Worm (Caenorhabditis elegans) whole organism, L4 larva: ENCODE results near the gene Y38H6C.15.
"Not testable (repeated sequence)": the region's sequence is repeated elsewhere in the genome, so short reads cannot be mapped to it uniquely, and the experiment has no call there.

ENCODE experiments used
- D1046.2 ChIP-seq: fragments of 200-800 bp; sonication (Bioruptor generic); IDR thresholded peaks from 2 replicates; pipeline ENCODE4 v1.3.6; 2022; ENCODE audit warnings: missing genetic modification characterization, missing compliant biosample characterization
- F44E2.7 ChIP-seq: fragments of 200-800 bp; sonication (Bioruptor generic); IDR thresholded peaks from 2 replicates; pipeline ENCODE4 v2.1.2; 2022; ENCODE audit warnings: missing genetic modification characterization, missing compliant biosample characterization
- Y105C5A.15 ChIP-seq: fragments of 200-800 bp; sonication (Bioruptor generic); IDR thresholded peaks from 2 replicates; pipeline ENCODE4 v1.3.6; 2022; ENCODE audit warnings: missing genetic modification characterization, missing compliant biosample characterization
- Y5F2A.4 ChIP-seq: fragments of 200-800 bp; sonication (Bioruptor generic); optimal IDR thresholded peaks from 2 replicates; lab custom pipeline; 2018; ENCODE audit warnings: mild to moderate bottlenecking, missing genetic modification characterization, missing compliant biosample characterization
- Y75B8A.6 ChIP-seq: fragments of 200-800 bp; sonication (Bioruptor generic); IDR thresholded peaks from 2 replicates; pipeline ENCODE4 v1.3.6; 2022; ENCODE audit warnings: missing genetic modification reagents, missing genetic modification characterization, missing compliant biosample characterization
- aha-1 ChIP-seq: fragments of 150-350 bp; peaks from one replicate; lab custom pipeline; 2014; ENCODE audit warnings: missing biosample characterization, missing genetic modification characterization
- aly-2 ChIP-seq: sonication (generic microtip); optimal IDR thresholded peaks from 2 replicates; lab custom pipeline; 2018; ENCODE audit warnings: missing biosample characterization, missing genetic modification characterization
- arid-1 ChIP-seq: fragments of 200-800 bp; sonication (Bioruptor generic); conservative IDR thresholded peaks from 2 replicates; pipeline ENCODE4 v1.3.6; 2022; ENCODE audit warnings: missing genetic modification reagents, missing genetic modification characterization, missing compliant biosample characterization
- dmd-6 ChIP-seq: fragments of 200-800 bp; sonication (Bioruptor generic); IDR thresholded peaks from 2 replicates; pipeline ENCODE4 v1.3.6; 2022; ENCODE audit warnings: missing genetic modification reagents, missing genetic modification characterization, missing compliant biosample characterization
- duxl-1 ChIP-seq: sonication (generic microtip); optimal IDR thresholded peaks from 2 replicates; lab custom pipeline; 2016; ENCODE audit warnings: mild to moderate bottlenecking, missing genetic modification characterization, moderate library complexity, missing compliant biosample characterization; ENCODE audit not compliant: poor library complexity
- dve-1 ChIP-seq: sonication (generic microtip); optimal IDR thresholded peaks from 2 replicates; lab custom pipeline; 2017; ENCODE audit warnings: antibody characterized with exemption, mild to moderate bottlenecking, missing genetic modification characterization, missing compliant biosample characterization; ENCODE audit not compliant: insufficient read depth
- hif-1 ChIP-seq, 2 experiments: sonication (generic microtip); optimal IDR thresholded peaks; 2 replicates each; lab custom pipeline; 2016 to 2017; ENCODE audit warnings: missing compliant biosample characterization in 2 of 2, missing genetic modification characterization in 2 of 2, missing genetic modification reagents in 2 of 2, missing genotype in 2 of 2, mild to moderate bottlenecking in 1 of 2
- hlh-11 ChIP-seq: fragments of 200-800 bp; sonication (Bioruptor generic); optimal IDR thresholded peaks from 2 replicates; lab custom pipeline; 2018; ENCODE audit warnings: mild to moderate bottlenecking, missing genetic modification characterization, missing compliant biosample characterization
- madf-5 ChIP-seq, 2 experiments: fragments of 200-800 bp; sonication (Bioruptor generic); IDR thresholded peaks; 2 replicates each; pipeline ENCODE4 v1.3.6; 2022; ENCODE audit warnings: missing compliant biosample characterization in 2 of 2, missing genetic modification characterization in 2 of 2
- nhr-10 ChIP-seq: fragments of 150-350 bp; optimal IDR thresholded peaks from 2 replicates; lab custom pipeline; 2014; ENCODE audit warnings: missing biosample characterization, missing genetic modification characterization
- nhr-102 ChIP-seq: sonication (generic microtip); optimal IDR thresholded peaks from 2 replicates; lab custom pipeline; 2016; ENCODE audit warnings: mild to moderate bottlenecking, missing genetic modification characterization, moderate library complexity, missing compliant biosample characterization
- nhr-25 ChIP-seq: sonication (generic microtip); optimal IDR thresholded peaks from 2 replicates; lab custom pipeline; 2017; ENCODE audit warnings: missing genetic modification characterization, mild to moderate bottlenecking, missing compliant biosample characterization, antibody characterized with exemption, moderate library complexity, borderline replicate concordance; ENCODE audit not compliant: insufficient read depth
- nhr-42 ChIP-seq: fragments of 200-800 bp; sonication (Bioruptor generic); IDR thresholded peaks from 2 replicates; pipeline ENCODE4 v1.3.6; 2022; ENCODE audit warnings: missing genetic modification characterization, missing compliant biosample characterization
- nhr-48 ChIP-seq: sonication (generic microtip); optimal IDR thresholded peaks from 2 replicates; lab custom pipeline; 2016; ENCODE audit warnings: mild to moderate bottlenecking, missing genetic modification characterization, missing compliant biosample characterization
- pha-4 ChIP-seq, 2 experiments: fragments of 150-350 bp in 1 of 2; fragments of 200-800 bp in 1 of 2; sonication (Bioruptor generic) in 1 of 2; IDR thresholded peaks in 1 of 2; optimal IDR thresholded peaks in 1 of 2; 2 replicates each; pipeline versions ENCODE4 v1.3.6 to Lab custom; 2014 to 2022; ENCODE audit warnings: missing genetic modification characterization in 2 of 2, missing genetic modification reagents in 2 of 2, missing biosample characterization in 1 of 2, missing compliant biosample characterization in 1 of 2
- pqm-1 ChIP-seq: sonication (generic microtip); optimal IDR thresholded peaks from 2 replicates; lab custom pipeline; 2017; ENCODE audit warnings: missing biosample characterization, missing genetic modification characterization
- rbr-2 ChIP-seq: sonication (generic microtip); optimal IDR thresholded peaks from 2 replicates; lab custom pipeline; 2016; ENCODE audit warnings: missing genotype, missing genetic modification characterization, missing compliant biosample characterization
- saeg-2 ChIP-seq: fragments of 200-800 bp; sonication (Bioruptor generic); IDR thresholded peaks from 2 replicates; pipeline ENCODE4 v1.3.6; 2022; ENCODE audit warnings: missing genetic modification reagents, missing genetic modification characterization, missing compliant biosample characterization
- set-16 ChIP-seq: fragments of 200-800 bp; sonication (Bioruptor generic); IDR thresholded peaks from 2 replicates; pipeline ENCODE4 v1.3.6; 2022; ENCODE audit warnings: missing genetic modification reagents, missing genetic modification characterization, missing compliant biosample characterization
- spr-3 ChIP-seq: fragments of 200-800 bp; sonication (Bioruptor generic); optimal IDR thresholded peaks from 2 replicates; lab custom pipeline; 2018; ENCODE audit warnings: mild to moderate bottlenecking, missing genetic modification characterization, missing compliant biosample characterization
- zfp-2 ChIP-seq: sonication (generic microtip); optimal IDR thresholded peaks from 2 replicates; lab custom pipeline; 2016; ENCODE audit warnings: mild to moderate bottlenecking, missing genetic modification characterization, missing compliant biosample characterization
- zip-2 ChIP-seq: fragments of 150-350 bp; optimal IDR thresholded peaks from 2 replicates; lab custom pipeline; 2014; ENCODE audit warnings: missing biosample characterization, missing genetic modification characterization
- ztf-11 ChIP-seq: fragments of 150-350 bp; optimal IDR thresholded peaks from 2 replicates; lab custom pipeline; 2014; ENCODE audit warnings: missing biosample characterization, missing genetic modification characterization
- ztf-7 ChIP-seq: fragments of 150-350 bp; optimal IDR thresholded peaks from 2 replicates; lab custom pipeline; 2014; ENCODE audit warnings: missing biosample characterization, missing genetic modification characterization

Y38H6C.15 gene

ce11 chrV:20518927-20519326 lies 17.2 kb downstream of the Y38H6C.15 start, which contains the start of gene Y38H6C.25:
TSS of gene Y38H6C.25 (plus strand) at chrV:20519227.
- no peak for TF ChIP-seq Y105C5A.15 (GFP tag; lab: Robert Waterston, UW)
- TF ChIP-seq D1046.2 (GFP tag; lab: Robert Waterston, UW): no peak
- TF ChIP-seq nhr-42 (GFP tag; lab: Robert Waterston, UW): no peak
- TF ChIP-seq spr-3 (GFP tag; lab: Kevin White, UChicago): no peak
- TF ChIP-seq set-16: no peak
- no peak for TF ChIP-seq ztf-7
- TF ChIP-seq F44E2.7 (GFP tag; lab: Robert Waterston, UW): 0 out of 2 replicates have a peak, but pooled peaks have one; percentile 32

DNA sequence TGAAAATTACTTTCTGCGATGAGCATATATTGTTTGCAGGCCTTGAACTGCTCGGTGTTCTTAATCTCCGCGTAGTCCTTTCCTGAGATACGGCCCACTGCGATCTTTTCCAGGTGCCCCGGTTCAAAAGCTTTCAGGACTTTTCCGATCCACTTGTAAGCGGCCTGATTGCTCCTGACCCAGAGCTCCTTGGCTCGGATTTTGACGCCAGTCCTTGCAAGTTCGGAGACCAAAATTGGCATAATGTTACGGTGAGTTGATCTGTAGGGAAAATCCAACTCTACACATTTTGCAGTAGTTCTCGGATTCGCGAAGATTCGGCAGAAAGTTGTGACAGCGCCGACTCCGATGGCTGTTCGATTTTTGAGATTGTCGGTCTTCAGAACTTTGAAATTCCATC lies 19.1 kb downstream of the Y38H6C.15 start:
- TF ChIP-seq aha-1 (peak; percentile 96), F44E2.7 (GFP tag; lab: Robert Waterston, UW) (0 out of 2 replicates have a peak, but pooled peaks have one; percentile 70), hlh-11 (no peak)
- TF ChIP-seq, all 104 proteins: peak for 2

- no peak for TF ChIP-seq pha-4 (GFP tag; IDR thresholded peaks at IDR 0.05; lab: Robert Waterston, UW)
- no peak for TF ChIP-seq pha-4 (tag; optimal IDR thresholded peaks at IDR 0.05; lab: Kevin White, UChicago)
- TF ChIP-seq pqm-1: peak; percentile 48
- TF ChIP-seq, all 104 proteins: peak for 1
Measured at ce11 chrV:20514483-20514882, 21.6 kb downstream of the Y38H6C.15 start.

- not testable (repeated sequence) for TF ChIP-seq zfp-2, duxl-1, nhr-48 (tag; lab: Kevin White, UChicago)
- TF ChIP-seq, all 104 proteins: peak for 0; not testable (repeated sequence) for 104
Measured at ce11 chrV:20513661-20514060, 22.4 kb downstream of the Y38H6C.15 start, which contains the start of gene Y38H6C.8. TSS of gene Y38H6C.8 (plus strand) at chrV:20513961.

- TF ChIP-seq Y5F2A.4 (GFP tag; lab: Kevin White, UChicago) (no peak), set-16 (peak; percentile 49; the same call in 1 of the 2 replicates)
- TF ChIP-seq, all 104 proteins: peak for 1
Measured at ce11 chrV:20509427-20509826, 26.7 kb downstream of the Y38H6C.15 start.

ce11 chrV:20506542-20506941 lies 29.6 kb downstream of the Y38H6C.15 start:
- TF ChIP-seq saeg-2: no peak
- TF ChIP-seq duxl-1 (tag; lab: Kevin White, UChicago): no peak
- TF ChIP-seq set-16: peak; percentile 81
- TF ChIP-seq nhr-25 (tag; lab: Kevin White, UChicago): no peak
- no peak for TF ChIP-seq rbr-2 (tag; lab: Kevin White, UChicago)
- TF ChIP-seq madf-5 (GFP tag; IDR thresholded peaks at IDR 0.05; lab: Robert Waterston, UW): no peak
- no peak for TF ChIP-seq dmd-6
- TF ChIP-seq zip-2 (tag; lab: Kevin White, UChicago): no peak
- TF ChIP-seq, all 104 proteins: peak for 1

ce11 chrV:20504997-20505396 lies 31.1 kb downstream of the Y38H6C.15 start, which contains the start of gene Y38H6C.4:
TSS of gene Y38H6C.4 (minus strand) at chrV:20505097.
- TF ChIP-seq hif-1 (tag; optimal IDR thresholded peaks at IDR 0.05; lab: Kevin White, UChicago): no peak
- TF ChIP-seq aly-2: no peak
- TF ChIP-seq arid-1 (GFP tag; lab: Robert Waterston, UW): no peak
- no peak for TF ChIP-seq ztf-11
- no peak for TF ChIP-seq nhr-102 (tag; lab: Kevin White, UChicago)
- TF ChIP-seq Y75B8A.6 (GFP tag; lab: Robert Waterston, UW): no peak
- TF ChIP-seq dve-1 (tag; lab: Kevin White, UChicago): no peak
- no peak for TF ChIP-seq nhr-10 (tag; lab: Kevin White, UChicago)
